Fruit fly (Drosophila melanogaster): Measurements from ENCODE around the gene CG5254.

Gene CG5254

DNA sequence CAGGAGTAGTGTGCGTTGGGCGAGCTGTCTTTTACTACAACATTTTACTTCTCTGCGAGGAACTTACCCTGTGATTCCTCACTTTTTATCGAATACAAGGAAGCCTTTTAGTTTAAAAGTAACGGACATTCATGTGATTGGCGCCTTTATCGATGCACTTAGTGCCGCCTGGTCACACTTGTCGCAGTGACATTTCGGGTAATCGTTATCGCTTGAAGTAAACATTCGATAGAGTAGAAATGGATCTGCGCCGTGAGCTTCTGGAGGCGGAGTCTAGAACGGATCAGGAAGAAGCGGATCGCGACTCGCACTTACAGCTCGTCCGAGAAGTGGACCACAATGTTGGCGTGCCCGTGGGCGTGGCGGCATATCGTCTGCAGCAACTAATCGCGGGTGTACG, 42.8 kb downstream of the CG5254 start, which contains the start of gene CG16989:
TSS of gene CG16989 (plus strand) at position 225 of the 400 bp plus-strand sequence.
- no peak for TF ChIP-seq Mio (GFP tag; optimal IDR thresholded peaks at IDR 0.05)
- TF ChIP-seq N (GFP tag; optimal IDR thresholded peaks at IDR 0.05), result no peak
- TF ChIP-seq Sp1 (GFP tag; optimal IDR thresholded peaks at IDR 0.05), result no peak
- TF ChIP-seq Abd-B (GFP tag; optimal IDR thresholded peaks at IDR 0.05), result no peak

DNA sequence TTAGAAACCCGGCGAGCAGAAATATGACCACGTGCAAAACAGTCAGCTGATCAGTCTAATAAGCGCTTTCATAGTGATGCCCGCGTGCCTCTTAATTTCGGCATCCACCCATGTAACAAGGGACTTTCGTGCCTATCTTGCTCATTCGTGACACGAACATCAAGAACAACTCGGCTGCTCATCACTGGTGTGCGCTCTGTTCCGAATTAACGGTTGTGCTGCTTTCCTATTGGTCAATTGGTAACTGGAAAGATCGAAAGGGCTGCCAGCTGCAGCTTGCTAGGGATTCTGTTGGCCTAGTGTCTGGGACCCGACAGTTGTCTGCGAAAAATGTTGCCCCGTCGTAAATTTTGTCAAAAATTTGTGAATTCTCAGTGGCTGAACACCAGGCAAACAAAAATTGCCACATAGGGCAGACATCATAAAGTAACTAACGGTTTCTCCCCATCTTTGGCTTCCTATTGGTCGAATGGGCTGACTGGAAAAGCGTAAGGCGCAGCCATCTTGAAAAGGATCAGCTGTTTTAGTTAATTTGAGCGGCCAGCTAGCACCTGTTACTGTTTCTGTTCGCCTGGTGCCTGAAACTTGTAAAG, 46.3 kb downstream of the CG5254 start:
- TF ChIP-seq psq (GFP tag; optimal IDR thresholded peaks at IDR 0.05) (no peak), woc (GFP tag; optimal IDR thresholded peaks at IDR 0.05) (peak; percentile 94), br (GFP tag; optimal IDR thresholded peaks at IDR 0.05) (peak; percentile 45), Rel (GFP tag; optimal IDR thresholded peaks at IDR 0.05) (no peak), Rel (tag; optimal IDR thresholded peaks at IDR 0.05) (peak; percentile 75), GATAd (GFP tag; optimal IDR thresholded peaks at IDR 0.05) (no peak), Dif (GFP tag; optimal IDR thresholded peaks at IDR 0.05; ENCODE audit: partially characterized antibody) (peak; percentile 37), foxo (GFP tag; optimal IDR thresholded peaks at IDR 0.05) (peak; percentile 32 to 63), rgr (GFP tag; optimal IDR thresholded peaks at IDR 0.05) (peak; percentile 36), ey (GFP tag; optimal IDR thresholded peaks at IDR 0.05) (peak; percentile 3), Hr78 (GFP tag; optimal IDR thresholded peaks at IDR 0.05) (no peak), Hr83 (GFP tag; optimal IDR thresholded peaks at IDR 0.05; ENCODE audit: poor library complexity, severe bottlenecking) (peak; percentile 46), HLH106 (tag; optimal IDR thresholded peaks at IDR 0.05) (peak; percentile 1), h (GFP tag; optimal IDR thresholded peaks at IDR 0.05) (peak; percentile 26), fru (GFP tag; optimal IDR thresholded peaks at IDR 0.05) (peak; percentile 89), Sp1 (GFP tag; optimal IDR thresholded peaks at IDR 0.05) (peak; percentile 36), sage (GFP tag; optimal IDR thresholded peaks at IDR 0.05) (no peak), Myc (optimal IDR thresholded peaks at IDR 0.05) (peak; percentile 46), Jra (GFP tag; optimal IDR thresholded peaks at IDR 0.05) (no peak)

DNA sequence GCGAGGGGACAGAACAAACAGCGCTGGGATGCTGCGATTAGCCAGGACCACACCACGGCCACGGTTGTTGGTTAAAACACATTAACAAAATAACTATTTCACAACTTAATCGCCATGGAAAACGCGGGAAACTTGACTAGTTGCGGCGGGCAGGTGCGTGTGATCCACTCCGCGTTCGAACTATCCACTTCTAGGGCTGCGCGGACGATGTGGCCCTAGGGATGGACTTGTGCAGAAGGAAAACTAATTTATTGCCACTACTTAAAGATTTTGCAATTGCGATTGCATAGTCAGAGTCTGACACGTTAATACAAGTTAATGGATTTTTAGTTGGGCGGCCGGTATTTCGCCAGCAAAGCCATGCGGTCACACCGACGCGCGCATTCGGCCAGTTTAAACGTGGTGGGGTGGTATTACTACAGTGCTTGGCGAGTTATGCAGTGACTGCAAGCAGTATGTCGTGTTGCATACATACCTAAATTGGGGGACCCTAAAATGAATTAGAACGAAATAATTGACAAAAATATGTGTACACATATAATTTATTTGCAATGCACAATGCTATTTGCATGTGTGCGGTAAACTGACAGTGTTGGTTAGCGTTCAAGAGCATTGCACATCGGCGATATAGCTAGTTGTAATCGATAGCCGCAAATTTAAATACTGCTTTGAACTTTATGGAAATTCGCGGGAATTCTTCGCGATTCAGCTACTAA, 51.2 kb downstream of the CG5254 start, which contains the start of gene Rbf:
TSS of gene Rbf (minus strand) at position 323 of the 716 bp plus-strand sequence.
- no peak for TF ChIP-seq psq (GFP tag; optimal IDR thresholded peaks at IDR 0.05)
- TF ChIP-seq sage (GFP tag; optimal IDR thresholded peaks at IDR 0.05), result no peak
- no peak for TF ChIP-seq CrebA (GFP tag; optimal IDR thresholded peaks at IDR 0.05; ENCODE audit: borderline replicate concordance)
- no peak for TF ChIP-seq Vsx2 (GFP tag; optimal IDR thresholded peaks at IDR 0.05; ENCODE audit: partially characterized antibody)
- TF ChIP-seq GATAd (GFP tag; optimal IDR thresholded peaks at IDR 0.05), result no peak
- TF ChIP-seq Hr78 (GFP tag; optimal IDR thresholded peaks at IDR 0.05), result no peak
- TF ChIP-seq Myc (optimal IDR thresholded peaks at IDR 0.05), result peak; percentile 3
- peak; percentile 17 for TF ChIP-seq h (GFP tag; optimal IDR thresholded peaks at IDR 0.05)
- TF ChIP-seq foxo (GFP tag; optimal IDR thresholded peaks at IDR 0.05), result peak in 1 of 2 experiments; percentile 24
- TF ChIP-seq pan (optimal IDR thresholded peaks at IDR 0.05), result no peak
- no peak for TF ChIP-seq ey (GFP tag; optimal IDR thresholded peaks at IDR 0.05)
- no peak for TF ChIP-seq tai (GFP tag; optimal IDR thresholded peaks at IDR 0.05)
- TF ChIP-seq Rel (GFP tag; optimal IDR thresholded peaks at IDR 0.05), result no peak
- peak; percentile 16 for TF ChIP-seq Rel (tag; optimal IDR thresholded peaks at IDR 0.05)
- TF ChIP-seq dl (GFP tag; optimal IDR thresholded peaks at IDR 0.05; ENCODE audit: insufficient read depth in 1 of 2, partially characterized antibody in 2 of 2), result no peak
- no peak for TF ChIP-seq Abd-B (GFP tag; optimal IDR thresholded peaks at IDR 0.05)
- TF ChIP-seq sv (GFP tag; optimal IDR thresholded peaks at IDR 0.05), result no peak
- no peak for TF ChIP-seq fru (GFP tag; optimal IDR thresholded peaks at IDR 0.05)
- TF ChIP-seq br (GFP tag; optimal IDR thresholded peaks at IDR 0.05), result no peak

DNA sequence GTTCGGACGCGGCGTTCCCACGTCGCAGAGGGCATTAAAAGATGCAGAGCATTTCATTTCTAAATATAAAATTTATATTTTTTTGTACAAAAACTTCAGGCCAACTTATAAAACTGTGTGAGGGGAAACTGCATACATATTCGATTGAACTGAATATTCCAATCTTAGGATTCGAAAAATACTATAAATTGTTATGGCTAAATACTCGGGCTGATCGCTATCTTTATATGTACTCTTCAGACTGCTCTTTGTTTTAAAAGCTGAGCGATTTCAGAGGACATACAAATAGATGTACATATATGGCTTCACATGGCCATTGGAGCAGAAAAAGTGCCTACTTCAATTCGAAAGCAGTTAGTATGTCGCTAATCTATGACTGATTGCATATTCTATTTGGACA, 53.2 kb downstream of the CG5254 start, which contains the start of gene CG13359:
TSS of gene CG13359 (minus strand) at position 101 of the 400 bp plus-strand sequence.
- TF ChIP-seq psq (GFP tag; optimal IDR thresholded peaks at IDR 0.05), result no peak
- no peak for TF ChIP-seq fru (GFP tag; optimal IDR thresholded peaks at IDR 0.05)
- no peak for TF ChIP-seq br (GFP tag; optimal IDR thresholded peaks at IDR 0.05)
- no peak for TF ChIP-seq N (GFP tag; optimal IDR thresholded peaks at IDR 0.05)
- no peak for TF ChIP-seq Jra (GFP tag; optimal IDR thresholded peaks at IDR 0.05)
- no peak for TF ChIP-seq CG9705 (GFP tag; optimal IDR thresholded peaks at IDR 0.05)
- TF ChIP-seq lola (GFP tag; optimal IDR thresholded peaks at IDR 0.05), result no peak
- no peak for TF ChIP-seq Rel (GFP tag; optimal IDR thresholded peaks at IDR 0.05)
- TF ChIP-seq Rel (tag; optimal IDR thresholded peaks at IDR 0.05), result no peak
- TF ChIP-seq Mio (GFP tag; optimal IDR thresholded peaks at IDR 0.05), result no peak
- TF ChIP-seq sage (GFP tag; optimal IDR thresholded peaks at IDR 0.05), result no peak
- no peak for TF ChIP-seq Vsx2 (GFP tag; optimal IDR thresholded peaks at IDR 0.05; ENCODE audit: partially characterized antibody)
- no peak for TF ChIP-seq OdsH (GFP tag; optimal IDR thresholded peaks at IDR 0.05)
- no peak for TF ChIP-seq Abd-B (GFP tag; optimal IDR thresholded peaks at IDR 0.05)
- TF ChIP-seq Myc (optimal IDR thresholded peaks at IDR 0.05), result no peak
- TF ChIP-seq Sp1 (GFP tag; optimal IDR thresholded peaks at IDR 0.05), result no peak
- no peak for TF ChIP-seq dl (GFP tag; optimal IDR thresholded peaks at IDR 0.05; ENCODE audit: insufficient read depth in 1 of 2, partially characterized antibody in 2 of 2)
- TF ChIP-seq HLH106 (tag; optimal IDR thresholded peaks at IDR 0.05), result no peak

All from whole organism, wandering third instar larva.